Fruit fly (Drosophila melanogaster) ovary, adult (tissue): Measurements from ENCODE around the gene CG46463.

ENCODE experiments used
- CG17801 ChIP-seq: fragments of 200-800 bp; optimal IDR thresholded peaks from 2 replicates; lab custom pipeline; 2019; ENCODE audit warnings: missing biosample characterization, mild to moderate bottlenecking, missing genetic modification characterization, moderate library complexity; ENCODE audit not compliant: partially characterized antibody

CG46463 gene

dm6 chr3L:3461119-3461518 is at the start of gene CG46463, which contains the start of gene armi:
CG46463 (plus strand) TSS chr3L:3461315.
armi (plus strand) TSS chr3L:3461317.
- TF ChIP-seq CG17801 (GFP tag; lab: Kevin White, UChicago): no peak

DNA sequence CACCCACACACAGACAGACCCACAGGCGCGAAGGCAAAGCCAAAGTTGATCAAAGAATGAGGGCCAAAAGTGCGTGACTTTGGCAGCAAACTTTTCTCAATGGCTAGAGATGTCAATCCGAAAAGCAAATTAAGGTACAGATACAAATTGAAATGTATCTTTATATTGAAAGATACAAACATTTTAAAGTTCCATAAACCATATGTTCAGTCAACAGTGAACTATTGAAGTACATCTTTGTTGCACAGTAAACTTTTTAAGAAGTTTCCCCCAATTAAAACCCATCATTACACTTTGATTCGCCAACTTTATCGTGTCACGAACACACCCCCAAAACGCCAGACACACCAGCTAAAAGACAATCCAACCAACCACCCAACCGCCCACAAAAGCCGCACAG is 49.4 kb upstream of the CG46463 start:
- TF ChIP-seq CG17801 (GFP tag; lab: Kevin White, UChicago): no peak

- no peak for TF ChIP-seq CG17801 (GFP tag; lab: Kevin White, UChicago)
Observed at dm6 chr3L:3414796-3415568, 46.1 kb upstream of the CG46463 start.

dm6 chr3L:3415633-3416198 is 45.4 kb upstream of the CG46463 start:
- TF ChIP-seq CG17801 (GFP tag; lab: Kevin White, UChicago): no peak

dm6 chr3L:3417120-3417519 is 44.0 kb upstream of the CG46463 start:
- no peak for TF ChIP-seq CG17801 (GFP tag; lab: Kevin White, UChicago)

dm6 chr3L:3417759-3418158 is 43.4 kb upstream of the CG46463 start:
- peak; percentile 36 for TF ChIP-seq CG17801 (GFP tag; lab: Kevin White, UChicago)

DNA sequence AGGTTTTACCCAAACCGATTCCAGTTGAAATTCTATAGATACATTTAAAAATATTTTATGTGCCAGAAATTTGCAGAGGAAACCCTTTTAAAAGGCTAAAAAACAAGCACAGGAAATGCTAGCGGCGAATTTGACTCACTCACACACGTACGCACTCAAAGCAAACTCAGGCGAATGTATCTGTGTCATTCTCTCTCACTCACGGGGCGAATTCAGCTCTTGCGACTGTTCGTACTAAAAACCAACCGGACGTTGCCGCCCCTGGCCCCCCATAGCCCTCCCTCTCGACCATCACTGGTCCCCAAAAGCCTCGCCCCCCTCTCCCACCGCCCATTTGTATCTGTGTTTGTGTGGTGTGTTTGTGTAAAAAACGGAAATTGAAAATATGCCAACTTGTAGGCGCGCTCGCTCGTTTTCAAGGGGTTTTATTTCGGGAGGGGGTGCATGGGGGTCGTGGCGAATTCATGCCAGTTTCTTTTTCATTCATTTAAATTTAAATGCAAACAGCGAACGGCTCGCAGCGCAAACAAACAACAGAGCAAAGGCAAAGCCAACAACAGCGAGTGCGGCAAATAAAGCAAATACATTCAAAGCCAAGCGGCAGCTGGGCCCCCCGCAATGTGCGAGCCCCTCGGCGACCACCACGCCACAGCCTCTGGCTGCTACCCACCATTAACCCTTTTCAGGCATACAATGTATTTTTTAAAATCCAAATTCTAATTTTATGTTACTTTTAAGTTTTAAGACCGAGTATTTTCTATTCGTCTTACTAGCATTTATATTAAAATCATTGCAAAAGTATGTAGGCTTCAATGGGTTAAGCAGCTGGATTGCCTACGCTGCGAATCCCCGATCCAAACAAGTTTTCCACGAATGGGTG is 42.7 kb upstream of the CG46463 start:
- TF ChIP-seq CG17801 (GFP tag; lab: Kevin White, UChicago): no peak

- TF ChIP-seq CG17801 (GFP tag; lab: Kevin White, UChicago): no peak
Observed at dm6 chr3L:3419369-3420232, 41.5 kb upstream of the CG46463 start.

DNA sequence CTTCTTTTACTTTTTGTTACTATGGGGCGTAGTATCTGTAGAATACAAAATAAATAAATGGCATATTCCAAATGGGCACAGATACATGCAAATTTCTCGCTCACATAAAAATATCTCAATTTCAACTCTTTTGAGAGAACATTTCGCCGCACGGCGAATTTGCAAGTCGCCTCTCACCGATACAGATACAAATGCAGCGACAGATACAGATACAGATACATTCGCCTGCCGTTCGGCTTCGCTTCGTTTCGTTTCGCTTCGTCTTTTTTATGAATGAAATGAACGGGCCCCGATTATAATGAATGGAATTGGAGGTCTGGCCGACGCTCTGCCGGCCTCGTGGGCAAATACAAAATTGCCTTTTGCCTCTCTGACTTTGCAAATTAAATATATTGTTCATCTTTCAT is 40.9 kb upstream of the CG46463 start:
- TF ChIP-seq CG17801 (GFP tag; lab: Kevin White, UChicago): no peak

DNA sequence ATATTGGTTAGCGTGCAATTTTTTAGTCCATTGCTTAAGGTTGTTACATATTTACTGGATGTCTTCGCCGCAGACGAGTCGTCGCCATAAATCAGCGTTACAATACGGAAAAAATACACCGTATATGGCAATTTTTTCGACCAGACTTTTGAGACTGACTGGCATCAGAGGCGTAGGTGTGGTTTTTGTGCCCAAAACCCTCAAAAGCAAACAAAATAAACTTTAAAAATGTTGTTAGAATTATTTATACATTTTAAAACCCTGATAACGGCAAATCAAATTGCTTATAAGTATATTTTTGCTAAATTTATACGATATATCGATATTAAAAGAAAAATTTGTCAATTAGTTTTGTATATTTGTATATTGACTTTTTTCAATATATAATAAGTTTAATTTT is 40.4 kb upstream of the CG46463 start:
- TF ChIP-seq CG17801 (GFP tag; lab: Kevin White, UChicago): no peak

dm6 chr3L:3423006-3423405 is 38.1 kb upstream of the CG46463 start:
- no peak for TF ChIP-seq CG17801 (GFP tag; lab: Kevin White, UChicago)

DNA sequence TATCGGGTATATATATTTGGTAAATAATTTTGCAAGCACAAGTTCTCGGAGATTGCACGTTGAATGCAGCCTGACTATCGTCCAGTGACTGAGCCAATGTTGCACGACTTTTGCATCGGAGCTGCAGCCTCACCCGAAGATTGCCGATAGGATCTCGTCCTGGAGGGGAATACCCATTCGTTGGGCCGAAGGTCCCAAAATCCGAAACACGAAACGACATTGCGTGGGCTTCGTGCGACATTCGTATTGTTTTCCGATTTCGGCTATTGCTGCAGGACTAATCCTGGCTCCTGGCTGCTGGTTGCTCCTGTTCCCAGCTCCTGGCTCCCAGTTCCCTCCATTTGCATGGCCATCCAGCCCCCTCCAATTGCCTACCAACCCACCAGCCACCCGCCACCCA is 36.3 kb upstream of the CG46463 start, which contains the start of gene sty:
TSS of gene sty (minus strand) at position 90 of the 400 bp plus-strand sequence.
- no peak for TF ChIP-seq CG17801 (GFP tag; lab: Kevin White, UChicago)

- no peak for TF ChIP-seq CG17801 (GFP tag; lab: Kevin White, UChicago)
Observed at dm6 chr3L:3427037-3427436, 34.1 kb upstream of the CG46463 start.

dm6 chr3L:3431061-3431648 is 30.0 kb upstream of the CG46463 start:
- TF ChIP-seq CG17801 (GFP tag; lab: Kevin White, UChicago): no peak
